Fruit fly (Drosophila melanogaster) Kc167 (cell line): ENCODE measurements around the gene CG31191.

ENCODE experiments used
- Myc ChIP-seq: fragments of >200 bp; optimal IDR thresholded peaks from 2 replicates; lab custom pipeline; 2017; ENCODE audit warnings: missing external identifiers
- Sin3A ChIP-seq: fragments of >200 bp; optimal IDR thresholded peaks from 2 replicates; lab custom pipeline; 2018; ENCODE audit warnings: missing external identifiers
- h ChIP-seq: fragments of >200 bp; optimal IDR thresholded peaks from 3 replicates; lab custom pipeline; 2018; ENCODE audit warnings: missing external identifiers
- insv ChIP-seq: fragments of >200 bp; optimal IDR thresholded peaks from 3 replicates; lab custom pipeline; 2018; ENCODE audit warnings: missing external identifiers
- psq ChIP-seq: fragments of >200 bp; optimal IDR thresholded peaks from 2 replicates; lab custom pipeline; 2017; ENCODE audit warnings: missing external identifiers
- ttk ChIP-seq: sonication (Bioruptor generic); optimal IDR thresholded peaks from 2 replicates; lab custom pipeline; 2017; ENCODE audit warnings: missing external identifiers

CG31191 gene

dm6 chr3R:20945463-20945862 lies at the start of gene CG31191:
Gene CG31191 (minus strand): TSS chr3R:20945530.
- no peak for TF ChIP-seq Sin3A
- no peak for TF ChIP-seq h (lab: Kevin White, UChicago)
- TF ChIP-seq ttk (lab: Kevin White, UChicago) = no peak
- no peak for TF ChIP-seq insv (lab: Kevin White, UChicago)
- no peak for TF ChIP-seq psq
- no peak for TF ChIP-seq Myc

- TF ChIP-seq h (lab: Kevin White, UChicago) (no peak), ttk (lab: Kevin White, UChicago) (no peak), psq (no peak), Myc (no peak), insv (lab: Kevin White, UChicago) (no peak), Sin3A (no peak)
Measured at dm6 chr3R:20990409-20990808, 45.1 kb upstream of the CG31191 start.

- TF ChIP-seq h (lab: Kevin White, UChicago) = no peak
- no peak for TF ChIP-seq Myc
- TF ChIP-seq psq = no peak
- TF ChIP-seq ttk (lab: Kevin White, UChicago) = no peak
- no peak for TF ChIP-seq insv (lab: Kevin White, UChicago)
- TF ChIP-seq Sin3A = no peak
Measured at dm6 chr3R:20989657-20990056, 44.3 kb upstream of the CG31191 start.

dm6 chr3R:20989046-20989445 lies 43.7 kb upstream of the CG31191 start:
- TF ChIP-seq insv (lab: Kevin White, UChicago) (no peak), Myc (no peak), Sin3A (no peak), h (lab: Kevin White, UChicago) (no peak), ttk (lab: Kevin White, UChicago) (no peak), psq (no peak)

- TF ChIP-seq Sin3A = no peak
Measured at dm6 chr3R:20988560-20988959, 43.2 kb upstream of the CG31191 start.

- TF ChIP-seq Sin3A = no peak
- no peak for TF ChIP-seq h (lab: Kevin White, UChicago)
- no peak for TF ChIP-seq ttk (lab: Kevin White, UChicago)
- no peak for TF ChIP-seq psq
- TF ChIP-seq Myc = no peak
- no peak for TF ChIP-seq insv (lab: Kevin White, UChicago)
Measured at dm6 chr3R:20987836-20988235, 42.5 kb upstream of the CG31191 start, which contains the start of gene CG43446. Gene CG43446 (minus strand): TSS chr3R:20987936.

- no peak for TF ChIP-seq h (lab: Kevin White, UChicago)
- TF ChIP-seq insv (lab: Kevin White, UChicago) = no peak
- TF ChIP-seq ttk (lab: Kevin White, UChicago) = no peak
- no peak for TF ChIP-seq Sin3A
- no peak for TF ChIP-seq psq
- no peak for TF ChIP-seq Myc
Measured at dm6 chr3R:20985592-20985991, 40.3 kb upstream of the CG31191 start.

dm6 chr3R:20984902-20985301 lies 39.6 kb upstream of the CG31191 start:
- no peak for TF ChIP-seq ttk (lab: Kevin White, UChicago)
- no peak for TF ChIP-seq insv (lab: Kevin White, UChicago)
- no peak for TF ChIP-seq Myc
- no peak for TF ChIP-seq psq
- TF ChIP-seq h (lab: Kevin White, UChicago) = no peak
- no peak for TF ChIP-seq Sin3A

- no peak for TF ChIP-seq psq
- TF ChIP-seq Sin3A = no peak
Measured at dm6 chr3R:20984087-20984486, 38.8 kb upstream of the CG31191 start.

dm6 chr3R:20977846-20978295 lies 32.5 kb upstream of the CG31191 start, which contains the start of gene Calx:
Gene Calx (plus strand): TSS chr3R:20978183.
- TF ChIP-seq Sin3A = no peak
- TF ChIP-seq Myc = no peak
- TF ChIP-seq psq = no peak
- TF ChIP-seq ttk (lab: Kevin White, UChicago) = no peak
- TF ChIP-seq h (lab: Kevin White, UChicago) = no peak
- no peak for TF ChIP-seq insv (lab: Kevin White, UChicago)

- TF ChIP-seq ttk (lab: Kevin White, UChicago) = no peak
- no peak for TF ChIP-seq Myc
- no peak for TF ChIP-seq psq
- TF ChIP-seq h (lab: Kevin White, UChicago) = no peak
- TF ChIP-seq insv (lab: Kevin White, UChicago) = no peak
- no peak for TF ChIP-seq Sin3A
Measured at dm6 chr3R:20976649-20977048, 31.3 kb upstream of the CG31191 start.

- no peak for TF ChIP-seq ttk (lab: Kevin White, UChicago)
- TF ChIP-seq Myc = no peak
- no peak for TF ChIP-seq h (lab: Kevin White, UChicago)
- no peak for TF ChIP-seq Sin3A
- no peak for TF ChIP-seq insv (lab: Kevin White, UChicago)
- TF ChIP-seq psq = no peak
Measured at dm6 chr3R:20962965-20963364, 17.6 kb upstream of the CG31191 start.

- TF ChIP-seq Sin3A (no peak), h (lab: Kevin White, UChicago) (no peak), ttk (lab: Kevin White, UChicago) (no peak), Myc (no peak), insv (lab: Kevin White, UChicago) (no peak), psq (no peak)
Measured at dm6 chr3R:20961993-20962392, 16.7 kb upstream of the CG31191 start.

dm6 chr3R:20960881-20961518 lies 15.7 kb upstream of the CG31191 start:
- TF ChIP-seq ttk (lab: Kevin White, UChicago) (no peak), Myc (no peak), insv (lab: Kevin White, UChicago) (no peak), h (lab: Kevin White, UChicago) (no peak), Sin3A (no peak), psq (no peak)
